Worm (Caenorhabditis elegans) whole organism, mixed stage, embryonic: ENCODE results near the gene gcy-23.
"Not testable (repeated sequence)": the region's sequence is repeated elsewhere in the genome, so short reads cannot be mapped to it uniquely, and the experiment has no call there.

Source experiments
- blmp-1 ChIP-seq: fragments of 150-350 bp; optimal IDR thresholded peaks from 2 replicates; lab custom pipeline; 2014; ENCODE audit warnings: missing biosample characterization, missing genetic modification characterization
- ces-1 ChIP-seq: fragments of 150-350 bp; optimal IDR thresholded peaks from 2 replicates; lab custom pipeline; 2014; ENCODE audit warnings: missing biosample characterization, missing genetic modification reagents, missing genetic modification characterization
- unc-62 ChIP-seq: fragments of 150-350 bp; optimal IDR thresholded peaks from 2 replicates; lab custom pipeline; 2014; ENCODE audit warnings: missing biosample characterization, missing genetic modification reagents, missing genetic modification characterization

ce11 chrIV:3302058-3302457 is 12.9 kb upstream of the gcy-23 start, which contains the start of gene W08E12.4:
- TF ChIP-seq unc-62 (GFP tag; lab: Kevin White, UChicago); ces-1 (GFP tag; lab: Kevin White, UChicago); blmp-1 (tag; lab: Kevin White, UChicago): not testable (repeated sequence)
